Fruit fly (Drosophila melanogaster): Measurements from ENCODE around the gene CG31465.

The CG31465 gene

DNA sequence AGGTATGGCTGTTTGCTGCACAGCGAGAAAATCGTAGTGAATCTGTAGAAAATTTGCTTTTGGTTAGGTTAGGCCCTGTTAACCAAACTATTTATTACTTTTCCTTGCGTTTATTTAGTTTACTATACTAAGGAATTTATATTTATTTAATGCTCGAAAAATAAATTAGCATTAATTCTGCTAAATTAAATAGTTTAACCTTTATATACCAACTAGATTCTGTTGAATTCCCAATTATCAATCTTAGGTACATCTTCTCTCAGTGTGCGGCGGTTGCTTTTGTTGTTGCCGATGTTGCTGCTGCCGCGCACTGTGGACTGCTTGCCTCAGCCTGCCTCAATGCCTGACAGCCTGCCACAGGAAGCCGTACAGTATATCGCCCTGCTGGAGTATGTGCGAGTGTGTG, 18.6 kb downstream of the CG31465 start:
- TF ChIP-seq insv (optimal IDR thresholded peaks at IDR 0.05) (no peak), ttk (optimal IDR thresholded peaks at IDR 0.05) (no peak), Myc (optimal IDR thresholded peaks at IDR 0.05) (no peak), psq (optimal IDR thresholded peaks at IDR 0.05) (no peak), h (optimal IDR thresholded peaks at IDR 0.05) (no peak), Sin3A (optimal IDR thresholded peaks at IDR 0.05) (no peak)

- TF ChIP-seq Myc (optimal IDR thresholded peaks at IDR 0.05) (no peak), h (optimal IDR thresholded peaks at IDR 0.05) (no peak), Sin3A (optimal IDR thresholded peaks at IDR 0.05) (no peak), psq (optimal IDR thresholded peaks at IDR 0.05) (no peak), insv (optimal IDR thresholded peaks at IDR 0.05) (no peak), ttk (optimal IDR thresholded peaks at IDR 0.05) (no peak)
Observed at dm6 chr3R:21904345-21904744, 23.7 kb downstream of the CG31465 start.

DNA sequence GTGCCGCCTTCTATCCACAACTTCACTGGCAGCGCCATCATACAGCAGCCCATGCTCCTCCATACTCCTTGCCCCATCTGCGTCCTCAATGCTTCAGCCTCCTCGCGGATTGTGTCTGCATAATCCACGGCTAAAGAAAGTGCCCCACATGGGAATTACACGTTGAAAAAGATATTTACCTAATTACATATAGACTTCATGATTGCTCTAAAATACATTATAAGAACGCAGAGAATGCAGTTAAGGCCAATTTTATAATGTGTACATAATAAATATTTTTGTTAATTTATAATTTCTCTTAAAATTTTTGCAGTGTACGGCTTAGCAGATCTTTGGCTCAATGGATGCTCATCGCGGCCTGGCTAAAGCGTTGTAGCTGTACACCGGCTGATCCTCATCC, 25.0 kb downstream of the CG31465 start:
- TF ChIP-seq Myc (optimal IDR thresholded peaks at IDR 0.05), result no peak
- no peak for TF ChIP-seq ttk (optimal IDR thresholded peaks at IDR 0.05)
- no peak for TF ChIP-seq h (optimal IDR thresholded peaks at IDR 0.05)
- TF ChIP-seq insv (optimal IDR thresholded peaks at IDR 0.05), result no peak
- no peak for TF ChIP-seq Sin3A (optimal IDR thresholded peaks at IDR 0.05)
- no peak for TF ChIP-seq psq (optimal IDR thresholded peaks at IDR 0.05)

DNA sequence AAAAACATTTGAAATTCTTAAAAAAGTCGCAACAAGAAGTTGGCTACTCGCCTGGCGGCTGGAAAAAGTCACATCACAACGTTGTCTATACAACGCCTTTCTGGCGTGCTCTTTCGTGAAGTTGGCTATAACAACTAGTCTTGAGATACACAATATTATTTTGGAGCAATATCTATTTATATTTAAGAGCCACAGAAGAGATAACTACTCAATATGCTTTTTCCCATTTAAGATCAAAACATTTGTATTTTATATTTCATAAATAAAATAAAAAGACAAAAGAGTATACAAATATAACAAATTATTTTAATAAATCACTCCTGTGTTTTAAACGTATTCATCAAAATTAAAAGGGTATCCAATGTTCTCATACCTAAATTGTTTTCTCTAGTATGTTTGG, 26.3 kb downstream of the CG31465 start:
- TF ChIP-seq psq (optimal IDR thresholded peaks at IDR 0.05), result no peak
- TF ChIP-seq h (optimal IDR thresholded peaks at IDR 0.05), result no peak
- no peak for TF ChIP-seq Myc (optimal IDR thresholded peaks at IDR 0.05)
- no peak for TF ChIP-seq insv (optimal IDR thresholded peaks at IDR 0.05)
- no peak for TF ChIP-seq Sin3A (optimal IDR thresholded peaks at IDR 0.05)
- no peak for TF ChIP-seq ttk (optimal IDR thresholded peaks at IDR 0.05)

- no peak for TF ChIP-seq insv (optimal IDR thresholded peaks at IDR 0.05)
- TF ChIP-seq psq (optimal IDR thresholded peaks at IDR 0.05), result no peak
- TF ChIP-seq h (optimal IDR thresholded peaks at IDR 0.05), result no peak
- TF ChIP-seq Sin3A (optimal IDR thresholded peaks at IDR 0.05), result no peak
- no peak for TF ChIP-seq Myc (optimal IDR thresholded peaks at IDR 0.05)
Observed at dm6 chr3R:21911516-21911915, 30.9 kb downstream of the CG31465 start, which contains the start of gene Qsox3. Qsox3 (plus strand) TSS chr3R:21911816.

DNA sequence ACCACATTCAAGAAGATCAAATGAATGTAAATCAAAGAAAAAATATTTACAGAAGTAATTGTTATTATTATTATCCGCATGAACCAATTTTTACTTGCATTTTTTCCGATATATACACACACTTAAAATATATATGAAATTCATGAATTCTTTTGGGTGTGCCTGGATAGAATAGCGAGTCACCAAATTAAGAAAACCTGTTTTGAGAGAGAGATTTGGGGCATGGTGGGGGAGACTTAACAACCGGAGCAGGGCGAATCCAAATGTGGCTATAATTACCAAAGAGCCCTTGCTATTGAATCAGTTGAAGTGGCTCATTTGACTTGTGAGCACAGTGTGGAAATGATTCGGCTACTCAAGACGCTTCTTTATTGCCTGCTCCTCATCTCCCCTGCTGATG, 32.8 kb downstream of the CG31465 start, which contains the start of gene Qsox2:
Gene Qsox2, plus strand, starts transcription at position 301 of the 400 bp plus-strand sequence.
- TF ChIP-seq psq (optimal IDR thresholded peaks at IDR 0.05) (no peak), ttk (optimal IDR thresholded peaks at IDR 0.05) (no peak)

DNA sequence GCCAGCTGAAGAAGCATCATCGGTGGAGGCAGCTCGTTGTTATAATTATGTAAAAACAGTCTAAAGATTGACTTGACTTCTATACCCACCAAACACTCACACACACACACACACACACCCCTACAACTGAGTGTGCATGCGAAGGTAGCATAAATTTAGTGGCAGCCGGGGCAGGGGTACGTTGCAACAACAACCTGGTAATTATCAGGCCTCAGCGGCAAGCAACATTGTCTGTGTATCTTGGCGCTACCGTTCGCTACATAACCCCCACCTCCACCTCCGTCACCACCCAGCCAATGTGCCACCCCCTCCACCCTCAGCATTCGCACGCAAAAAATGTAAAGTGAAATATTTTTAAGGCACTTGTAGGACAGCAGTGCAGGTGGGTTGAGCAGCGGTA, 36.4 kb downstream of the CG31465 start:
- TF ChIP-seq psq (optimal IDR thresholded peaks at IDR 0.05) (no peak), h (optimal IDR thresholded peaks at IDR 0.05) (no peak), ttk (optimal IDR thresholded peaks at IDR 0.05) (no peak), insv (optimal IDR thresholded peaks at IDR 0.05) (no peak), Myc (optimal IDR thresholded peaks at IDR 0.05) (no peak), Sin3A (optimal IDR thresholded peaks at IDR 0.05) (no peak)

- TF ChIP-seq ttk (optimal IDR thresholded peaks at IDR 0.05) (no peak), Sin3A (optimal IDR thresholded peaks at IDR 0.05) (no peak), psq (optimal IDR thresholded peaks at IDR 0.05) (no peak), h (optimal IDR thresholded peaks at IDR 0.05) (no peak), Myc (optimal IDR thresholded peaks at IDR 0.05) (no peak), insv (optimal IDR thresholded peaks at IDR 0.05) (no peak)
Observed at dm6 chr3R:21920495-21920894, 39.9 kb downstream of the CG31465 start.

DNA sequence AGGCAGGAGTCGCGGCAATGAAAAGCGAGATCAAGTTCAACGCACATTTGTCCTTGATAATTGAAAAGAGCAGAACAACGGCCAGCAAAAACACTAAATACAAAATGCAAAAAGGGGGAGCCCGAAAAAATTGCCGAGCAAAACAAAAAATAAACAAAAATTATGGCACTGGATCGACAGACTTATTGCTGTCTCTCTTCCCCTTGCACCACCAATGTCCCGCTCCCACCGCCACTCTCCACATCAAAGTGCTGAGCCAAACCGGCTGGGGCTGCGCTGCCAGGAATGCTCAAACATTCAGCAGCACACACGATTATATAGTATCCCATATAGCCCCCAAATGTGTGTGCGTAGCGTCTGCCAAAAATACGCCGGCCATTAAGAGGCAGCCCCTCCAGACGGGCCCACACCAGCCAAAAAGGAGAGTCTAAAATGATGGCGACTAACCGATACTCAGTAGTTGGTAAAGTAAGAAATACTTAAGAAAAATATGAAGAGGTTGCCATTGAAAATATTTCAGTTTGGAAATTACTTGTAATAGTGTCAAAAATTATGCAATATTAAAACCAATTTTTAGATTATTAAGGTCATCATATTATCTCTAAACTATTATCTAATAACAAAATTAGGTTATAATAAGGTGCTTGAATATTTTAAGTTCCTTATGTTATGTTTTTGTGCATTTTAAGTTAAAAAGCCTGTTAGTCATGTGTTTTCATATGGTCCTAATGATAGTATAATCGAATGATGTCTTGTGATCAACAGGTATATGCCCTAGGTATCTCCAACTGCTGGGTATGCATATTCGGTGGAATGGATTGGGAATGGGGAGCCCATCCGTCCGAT, 41.0 kb downstream of the CG31465 start:
- TF ChIP-seq Sin3A (optimal IDR thresholded peaks at IDR 0.05), result no peak
- no peak for TF ChIP-seq Myc (optimal IDR thresholded peaks at IDR 0.05)
- TF ChIP-seq ttk (optimal IDR thresholded peaks at IDR 0.05), result no peak
- TF ChIP-seq h (optimal IDR thresholded peaks at IDR 0.05), result no peak
- TF ChIP-seq psq (optimal IDR thresholded peaks at IDR 0.05), result no peak
- TF ChIP-seq insv (optimal IDR thresholded peaks at IDR 0.05), result no peak

DNA sequence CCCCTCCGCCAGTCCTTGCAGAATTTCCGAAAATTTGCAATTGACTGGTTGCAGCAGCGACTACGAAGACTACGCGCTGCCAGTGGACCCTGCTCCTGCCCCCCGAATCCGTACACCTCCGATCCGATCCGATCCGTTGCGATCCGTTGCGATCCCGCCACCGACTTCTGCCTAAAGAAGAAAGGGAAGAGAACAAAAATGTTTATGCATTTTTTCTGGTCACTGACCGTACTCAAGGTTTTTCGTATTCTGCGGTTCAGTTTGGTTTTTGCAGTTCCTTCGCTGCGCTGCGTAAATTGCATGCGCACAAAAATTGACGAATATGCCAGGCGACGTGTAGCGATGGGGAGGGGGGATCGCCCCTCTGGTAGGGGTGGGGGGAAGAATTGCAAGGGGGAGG, 41.6 kb downstream of the CG31465 start:
- TF ChIP-seq h (optimal IDR thresholded peaks at IDR 0.05) (no peak), Sin3A (optimal IDR thresholded peaks at IDR 0.05) (no peak), ttk (optimal IDR thresholded peaks at IDR 0.05) (no peak), Myc (optimal IDR thresholded peaks at IDR 0.05) (no peak), psq (optimal IDR thresholded peaks at IDR 0.05) (no peak), insv (optimal IDR thresholded peaks at IDR 0.05) (no peak)

dm6 chr3R:21922674-21923323, 42.2 kb downstream of the CG31465 start:
- no peak for TF ChIP-seq Sin3A (optimal IDR thresholded peaks at IDR 0.05)
- no peak for TF ChIP-seq Myc (optimal IDR thresholded peaks at IDR 0.05)
- TF ChIP-seq ttk (optimal IDR thresholded peaks at IDR 0.05), result no peak
- no peak for TF ChIP-seq insv (optimal IDR thresholded peaks at IDR 0.05)
- no peak for TF ChIP-seq h (optimal IDR thresholded peaks at IDR 0.05)
- TF ChIP-seq psq (optimal IDR thresholded peaks at IDR 0.05), result no peak

DNA sequence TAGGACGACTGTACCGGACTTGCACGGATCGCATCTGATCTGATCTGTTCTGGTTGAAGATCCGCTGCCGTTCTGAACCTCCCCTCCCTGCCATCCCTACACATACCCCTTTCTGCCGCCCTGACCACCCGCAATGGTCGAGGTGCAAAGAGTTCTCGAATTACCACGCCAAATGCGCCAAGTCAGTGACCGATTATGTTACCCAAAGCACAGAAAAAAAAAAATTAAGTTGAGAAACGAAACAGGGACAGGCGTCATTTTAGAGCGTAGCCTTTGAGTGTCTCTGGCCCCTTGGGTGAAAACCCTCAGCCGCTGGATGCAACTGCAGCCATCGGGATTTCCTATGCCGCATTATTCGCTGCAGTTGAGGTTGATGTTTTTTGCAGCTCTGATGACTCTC, 43.1 kb downstream of the CG31465 start:
- TF ChIP-seq Sin3A (optimal IDR thresholded peaks at IDR 0.05), result no peak

DNA sequence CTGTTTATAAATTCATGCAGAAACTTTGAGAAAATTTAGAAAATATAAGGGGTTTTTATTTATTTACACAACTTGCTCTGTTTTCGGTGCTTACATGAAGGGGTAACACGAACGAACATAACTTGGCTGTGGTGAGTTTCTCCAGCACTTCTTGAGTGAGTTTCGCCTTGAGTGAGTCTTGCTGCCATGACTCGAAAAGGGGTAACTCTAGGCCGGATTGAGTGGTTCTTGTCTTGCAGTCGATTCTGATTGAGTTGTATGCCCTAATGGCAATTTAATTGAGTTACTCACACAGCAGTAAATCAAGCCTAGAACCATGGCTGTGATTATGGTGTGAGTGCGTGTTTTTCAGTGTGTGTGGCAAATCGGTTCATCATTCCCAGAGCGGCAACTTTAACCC, 47.6 kb downstream of the CG31465 start:
- TF ChIP-seq insv (optimal IDR thresholded peaks at IDR 0.05) (no peak), ttk (optimal IDR thresholded peaks at IDR 0.05) (no peak), Myc (optimal IDR thresholded peaks at IDR 0.05) (no peak), Sin3A (optimal IDR thresholded peaks at IDR 0.05) (no peak), h (optimal IDR thresholded peaks at IDR 0.05) (no peak), psq (optimal IDR thresholded peaks at IDR 0.05) (no peak)
